Fruit fly (Drosophila melanogaster) whole organism, prepupa: ENCODE results near the gene CG43235.

ENCODE experiments used
- CG7368 ChIP-seq: fragments of 200-800 bp; sonication (Bioruptor generic); optimal IDR thresholded peaks from 3 replicates; lab custom pipeline; 2016; ENCODE audit warnings: missing biosample characterization, missing genetic modification characterization
- Hr4 ChIP-seq: fragments of 200-800 bp; sonication (Bioruptor generic); optimal IDR thresholded peaks from 3 replicates; lab custom pipeline; 2016; ENCODE audit warnings: missing biosample characterization, missing genetic modification characterization
- salr ChIP-seq, 2 experiments: fragments of 200-800 bp; sonication (Bioruptor generic); optimal IDR thresholded peaks; 3 replicates each; lab custom pipeline; 2016 to 2018; ENCODE audit warnings: missing biosample characterization in 2 of 2, missing genetic modification characterization in 2 of 2, mild to moderate bottlenecking in 1 of 2

- TF ChIP-seq salr (GFP tag; optimal IDR thresholded peaks at IDR 0.05; lab: Kevin White, UChicago), result no peak
- no peak for TF ChIP-seq CG7368 (GFP tag; lab: Kevin White, UChicago)
- TF ChIP-seq Hr4 (GFP tag; lab: Kevin White, UChicago), result no peak
Measured at dm6 chr2L:7710580-7710979, 17.8 kb downstream of the CG43235 start, which contains the start of gene Ntl.
